Worm (Caenorhabditis elegans): Measurements from ENCODE around the gene fbxc-15.

ce11 chrII:953052-953451 is 26.2 kb upstream of the fbxc-15 start:
- TF ChIP-seq dao-5 (tag; optimal IDR thresholded peaks at IDR 0.05) (no peak), him-1 (tag; optimal IDR thresholded peaks at IDR 0.05) (no peak)

Measured in whole organism, L4/young adult.